Worm (Caenorhabditis elegans): ENCODE data around the gene str-190.

DNA sequence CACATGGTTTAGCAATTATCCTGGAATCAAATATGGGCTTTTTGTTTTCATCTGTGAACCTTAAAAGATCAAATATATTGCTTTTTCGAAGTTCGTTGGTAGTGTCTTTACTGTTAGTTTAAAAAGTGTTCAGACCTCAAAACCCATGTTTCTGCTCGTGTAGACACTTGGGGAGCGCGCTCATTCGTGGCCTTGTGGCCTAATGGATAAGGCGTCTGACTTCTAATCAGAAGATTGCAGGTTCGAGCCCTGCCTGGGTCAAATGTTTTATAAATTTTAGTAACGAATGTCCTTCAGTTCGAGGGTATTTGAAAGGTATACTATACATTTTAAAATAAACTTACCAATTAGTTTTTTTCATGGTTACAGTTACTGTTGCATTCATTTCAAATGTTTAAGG lies 27.9 kb upstream of the str-190 start:
- TF ChIP-seq him-1 (tag; optimal IDR thresholded peaks at IDR 0.05), result no peak
- no peak for TF ChIP-seq W03F9.2 (tag; optimal IDR thresholded peaks at IDR 0.05)
- no peak for TF ChIP-seq dao-5 (tag; optimal IDR thresholded peaks at IDR 0.05)

Measured in whole organism, L4/young adult.